Worm (Caenorhabditis elegans): Measurements from ENCODE around the gene DH11.5.

- no peak for TF ChIP-seq ztf-29 (GFP tag; IDR thresholded peaks at IDR 0.05)
- no peak for TF ChIP-seq ref-1 (GFP tag; conservative IDR thresholded peaks at IDR 0.05)
- no peak for TF ChIP-seq klf-2 (GFP tag; conservative IDR thresholded peaks at IDR 0.05)
- no peak for TF ChIP-seq flt-1 (GFP tag; IDR thresholded peaks at IDR 0.05)
- no peak for TF ChIP-seq T22C8.4 (GFP tag; IDR thresholded peaks at IDR 0.05)
- TF ChIP-seq ztf-23 (GFP tag; IDR thresholded peaks at IDR 0.05) = no peak
- TF ChIP-seq cog-1 (tag; optimal IDR thresholded peaks at IDR 0.05) = no peak
These were observed 61.5 kb downstream of the DH11.5 start, which contains the start of gene C08B11.9 for ce11 chrII:8037863-8038262.
